Fruit fly (Drosophila melanogaster) whole organism, embryonic: ENCODE data around the gene Arpc4.

Experiments used
- CG11560 ChIP-seq: fragments of 200-800 bp; sonication (Bioruptor generic); IDR thresholded peaks from 3 replicates; pipeline ENCODE4 v1.3.6; 2022; ENCODE audit warnings: missing biosample characterization, missing genetic modification characterization
- CG13894 ChIP-seq: fragments of 200-800 bp; sonication (Bioruptor generic); optimal IDR thresholded peaks from 3 replicates; lab custom pipeline; 2018; ENCODE audit warnings: missing biosample characterization, mild to moderate bottlenecking, missing genetic modification characterization, moderate library complexity
- CG16779 ChIP-seq: fragments of 200-800 bp; sonication (Bioruptor generic); IDR thresholded peaks from 2 replicates; pipeline ENCODE4 v1.3.6; 2022; ENCODE audit warnings: missing biosample characterization, missing genetic modification characterization
- CG8944 ChIP-seq: fragments of 200-800 bp; sonication (Bioruptor generic); optimal IDR thresholded peaks from 3 replicates; lab custom pipeline; 2016; ENCODE audit warnings: missing biosample characterization, missing genetic modification characterization
- Hr39 ChIP-seq: fragments of >200 bp; optimal IDR thresholded peaks from 2 replicates; lab custom pipeline; 2017
- Pdp1 ChIP-seq, 2 experiments: fragments of 200-800 bp; sonication (Bioruptor generic); optimal IDR thresholded peaks; 3 replicates each; lab custom pipeline; 2016; ENCODE audit warnings: missing biosample characterization in 2 of 2, missing genetic modification characterization in 2 of 2, mild to moderate bottlenecking in 1 of 2, moderate library complexity in 1 of 2
- insv ChIP-seq, 2 experiments: fragments of 200-800 bp; sonication (Bioruptor generic); optimal IDR thresholded peaks; 3 replicates each; lab custom pipeline; 2016 to 2018; ENCODE audit warnings: missing biosample characterization in 2 of 2, missing genetic modification characterization in 2 of 2

DNA sequence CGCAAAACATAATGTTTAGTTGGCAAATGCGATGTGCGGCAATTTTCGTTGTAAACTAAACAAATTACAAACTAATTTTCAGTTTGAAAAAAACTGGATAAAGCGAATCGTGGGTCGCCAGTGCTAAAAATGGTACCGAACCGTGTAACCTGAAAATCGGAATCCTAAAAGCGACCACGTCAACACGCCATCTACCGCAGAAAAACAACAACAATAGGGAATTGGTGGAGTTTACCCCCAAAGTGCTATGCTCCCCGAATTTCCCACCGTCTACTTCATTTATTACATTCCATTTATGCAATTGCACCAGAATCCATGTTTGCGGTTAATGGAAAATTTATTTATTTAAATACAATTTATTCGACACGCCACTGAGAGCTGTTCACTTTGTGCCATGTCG, 48.1 kb downstream of the Arpc4 start:
- TF ChIP-seq Pdp1 (GFP tag; optimal IDR thresholded peaks at IDR 0.05; lab: Kevin White, UChicago): no peak
- TF ChIP-seq CG13894 (tag; lab: Kevin White, UChicago): no peak
- TF ChIP-seq CG11560: no peak
- no peak for TF ChIP-seq insv (GFP tag; optimal IDR thresholded peaks at IDR 0.05; lab: Kevin White, UChicago)
- TF ChIP-seq CG16779 (GFP tag; lab: Robert Waterston, UW): no peak
- no peak for TF ChIP-seq Hr39 (lab: Kevin White, UChicago)
- no peak for TF ChIP-seq CG8944
